In the genomic region with DNA sequence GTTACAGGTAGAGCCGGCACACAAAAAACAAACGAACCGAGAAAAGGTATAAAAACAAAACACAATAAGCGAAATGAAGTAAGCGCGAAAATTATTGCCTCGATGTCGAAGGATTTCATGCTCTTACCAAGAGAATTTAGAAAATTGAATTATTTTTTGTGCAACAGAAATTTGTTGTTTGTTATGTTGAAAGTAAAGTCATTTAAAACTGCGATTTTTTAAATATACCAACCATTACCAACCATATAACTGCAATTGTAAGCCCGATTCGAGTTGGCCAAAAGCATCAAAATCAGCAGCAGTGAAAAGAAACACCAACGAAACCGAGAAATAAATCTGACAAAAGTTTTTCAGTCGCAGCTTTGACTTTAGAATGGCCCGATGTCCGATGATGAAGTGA, we compare ENCODE assay signal across 3 fruit fly cellular contexts.
A peak's percentile ranks its signal among the peaks of the same experiment; 100 is the strongest.
TF ChIP-seq lines count a peak whose summit lies in the region.

No protein-coding gene starts in this region.

TF ChIP-seq in whole organism, prepupa, 60 proteins besides CTCF, POLR2A, EP300 and RAD21:
- peak; percentile 25 for TF ChIP-seq Eip93F (GFP tag; optimal IDR thresholded peaks at IDR 0.05; lab: Kevin White, UChicago)
- peak; percentile 33 for TF ChIP-seq Ets21C (GFP tag; optimal IDR thresholded peaks at IDR 0.05; lab: Kevin White, UChicago)
- TF ChIP-seq OdsH (GFP tag; optimal IDR thresholded peaks at IDR 0.05; lab: Kevin White, UChicago): peak; percentile 32
- peak; percentile 20 for TF ChIP-seq CG34406 (GFP tag; optimal IDR thresholded peaks at IDR 0.05; lab: Kevin White, UChicago)
- TF ChIP-seq Hr38 (GFP tag; optimal IDR thresholded peaks at IDR 0.05; lab: Kevin White, UChicago): no peak
- TF ChIP-seq CG1621 (tag; optimal IDR thresholded peaks at IDR 0.05; lab: Kevin White, UChicago): no peak
- TF ChIP-seq Sox14 (GFP tag; optimal IDR thresholded peaks at IDR 0.05; lab: Kevin White, UChicago): no peak
- TF ChIP-seq CG6854 (GFP tag; optimal IDR thresholded peaks at IDR 0.05; lab: Kevin White, UChicago): no peak
- peak; percentile 28 for TF ChIP-seq vri (GFP tag; optimal IDR thresholded peaks at IDR 0.05; lab: Kevin White, UChicago)
- TF ChIP-seq Sox15 (GFP tag; optimal IDR thresholded peaks at IDR 0.05; lab: Kevin White, UChicago): peak; percentile 2
- TF ChIP-seq Eip78C (GFP tag; lab: Kevin White, UChicago): peak; percentile 76
- TF ChIP-seq dac (GFP tag; optimal IDR thresholded peaks at IDR 0.05; lab: Kevin White, UChicago): no peak
- peak; percentile 28 for TF ChIP-seq CG31627 (GFP tag; optimal IDR thresholded peaks at IDR 0.05; lab: Kevin White, UChicago)
- TF ChIP-seq ss (GFP tag; optimal IDR thresholded peaks at IDR 0.05; lab: Kevin White, UChicago): no peak
- no peak for TF ChIP-seq Ets96B (tag; optimal IDR thresholded peaks at IDR 0.05; lab: Kevin White, UChicago)
- TF ChIP-seq CG8632 (GFP tag; optimal IDR thresholded peaks at IDR 0.05; lab: Kevin White, UChicago): no peak
- TF ChIP-seq cyc (GFP tag; optimal IDR thresholded peaks at IDR 0.05; lab: Kevin White, UChicago): peak; percentile 27
- peak; percentile 11 for TF ChIP-seq Eip75B (GFP tag; optimal IDR thresholded peaks at IDR 0.05; lab: Kevin White, UChicago)
- peak; percentile 59 for TF ChIP-seq Met (GFP tag; optimal IDR thresholded peaks at IDR 0.05; lab: Kevin White, UChicago)
- TF ChIP-seq esn (GFP tag; optimal IDR thresholded peaks at IDR 0.05; lab: Kevin White, UChicago): peak; percentile 58
- peak; percentile 63 for TF ChIP-seq lz (GFP tag; optimal IDR thresholded peaks at IDR 0.05; lab: Kevin White, UChicago)
- TF ChIP-seq Smox (GFP tag; optimal IDR thresholded peaks at IDR 0.05; lab: Kevin White, UChicago): peak; percentile 17
- TF ChIP-seq Hr39 (GFP tag; optimal IDR thresholded peaks at IDR 0.05; lab: Kevin White, UChicago): peak; percentile 57
- peak; percentile 22 for TF ChIP-seq Blimp-1 (GFP tag; optimal IDR thresholded peaks at IDR 0.05; lab: Kevin White, UChicago)
- TF ChIP-seq Sox102F (GFP tag; optimal IDR thresholded peaks at IDR 0.05; lab: Kevin White, UChicago): peak; percentile 54
- peak; percentile 47 for TF ChIP-seq topi (GFP tag; optimal IDR thresholded peaks at IDR 0.05; lab: Kevin White, UChicago)
- peak; percentile 6 for TF ChIP-seq acj6 (GFP tag; optimal IDR thresholded peaks at IDR 0.05; lab: Kevin White, UChicago)
- TF ChIP-seq pdm3 (GFP tag; optimal IDR thresholded peaks at IDR 0.05; lab: Kevin White, UChicago): no peak
- TF ChIP-seq svp (GFP tag; lab: Kevin White, UChicago): peak; percentile 84
- TF ChIP-seq CG6792 (GFP tag; optimal IDR thresholded peaks at IDR 0.05; lab: Kevin White, UChicago): peak; percentile 23

TF ChIP-seq in whole organism, pupa, 21 proteins besides CTCF, POLR2A, EP300 and RAD21:
- no peak for TF ChIP-seq CG10348 (GFP tag; IDR thresholded peaks at IDR 0.05; lab: Robert Waterston, UW)
- TF ChIP-seq Snoo (tag; optimal IDR thresholded peaks at IDR 0.05; lab: Kevin White, UChicago): peak; percentile 39
- TF ChIP-seq fd96Ca (GFP tag; IDR thresholded peaks at IDR 0.05; lab: Robert Waterston, UW): no peak
- no peak for TF ChIP-seq CG9948 (tag; optimal IDR thresholded peaks at IDR 0.05; lab: Kevin White, UChicago)

TF ChIP-seq in whole organism, wandering third instar larva, 38 proteins besides CTCF, POLR2A, EP300 and RAD21:
- no peak for TF ChIP-seq Mio (GFP tag; optimal IDR thresholded peaks at IDR 0.05; lab: Kevin White, UChicago)
- TF ChIP-seq Rel (GFP tag; optimal IDR thresholded peaks at IDR 0.05; lab: Kevin White, UChicago): no peak
- TF ChIP-seq Rel (tag; optimal IDR thresholded peaks at IDR 0.05; lab: Kevin White, UChicago): no peak
- no peak for TF ChIP-seq CrebA (GFP tag; optimal IDR thresholded peaks at IDR 0.05; lab: Kevin White, UChicago; ENCODE audit: borderline replicate concordance)
- no peak for TF ChIP-seq Vsx2 (GFP tag; optimal IDR thresholded peaks at IDR 0.05; lab: Kevin White, UChicago; ENCODE audit: partially characterized antibody)
- peak in 1 of 2 experiments; percentile 28 for TF ChIP-seq foxo (GFP tag; optimal IDR thresholded peaks at IDR 0.05; lab: Kevin White, UChicago)
- TF ChIP-seq Abd-B (GFP tag; optimal IDR thresholded peaks at IDR 0.05; lab: Kevin White, UChicago): no peak
- TF ChIP-seq OdsH (GFP tag; optimal IDR thresholded peaks at IDR 0.05; lab: Kevin White, UChicago): peak; percentile 30
- TF ChIP-seq Myc (optimal IDR thresholded peaks at IDR 0.05; lab: Kevin White, UChicago): no peak
- TF ChIP-seq tai (GFP tag; optimal IDR thresholded peaks at IDR 0.05; lab: Kevin White, UChicago): no peak
- TF ChIP-seq CG32264 (GFP tag; optimal IDR thresholded peaks at IDR 0.05; lab: Kevin White, UChicago): no peak
- TF ChIP-seq fru (GFP tag; optimal IDR thresholded peaks at IDR 0.05; lab: Kevin White, UChicago): peak; percentile 52
- TF ChIP-seq Jra (GFP tag; optimal IDR thresholded peaks at IDR 0.05; lab: Kevin White, UChicago): no peak
- TF ChIP-seq h (GFP tag; optimal IDR thresholded peaks at IDR 0.05; lab: Kevin White, UChicago): peak; percentile 41
- no peak for TF ChIP-seq Dif (GFP tag; optimal IDR thresholded peaks at IDR 0.05; lab: Kevin White, UChicago; ENCODE audit: partially characterized antibody)
- no peak for TF ChIP-seq Dfd (GFP tag; optimal IDR thresholded peaks at IDR 0.05; lab: Kevin White, UChicago)
- peak; percentile 18 for TF ChIP-seq br (GFP tag; optimal IDR thresholded peaks at IDR 0.05; lab: Kevin White, UChicago)
- TF ChIP-seq Sp1 (GFP tag; optimal IDR thresholded peaks at IDR 0.05; lab: Kevin White, UChicago): peak; percentile 69
- peak; percentile 31 for TF ChIP-seq woc (GFP tag; optimal IDR thresholded peaks at IDR 0.05; lab: Kevin White, UChicago)
- no peak for TF ChIP-seq Hr78 (GFP tag; optimal IDR thresholded peaks at IDR 0.05; lab: Kevin White, UChicago)
- TF ChIP-seq usp (GFP tag; optimal IDR thresholded peaks at IDR 0.05; lab: Kevin White, UChicago): no peak
- TF ChIP-seq jim (GFP tag; optimal IDR thresholded peaks at IDR 0.05; lab: Kevin White, UChicago): no peak
- no peak for TF ChIP-seq brk (GFP tag; optimal IDR thresholded peaks at IDR 0.05; lab: Kevin White, UChicago)
- TF ChIP-seq dsf (GFP tag; optimal IDR thresholded peaks at IDR 0.05; lab: Kevin White, UChicago; ENCODE audit: borderline replicate concordance): no peak
- peak; percentile 41 for TF ChIP-seq ey (GFP tag; optimal IDR thresholded peaks at IDR 0.05; lab: Kevin White, UChicago)
- TF ChIP-seq lola (GFP tag; optimal IDR thresholded peaks at IDR 0.05; lab: Kevin White, UChicago): no peak
- TF ChIP-seq sage (GFP tag; optimal IDR thresholded peaks at IDR 0.05; lab: Kevin White, UChicago): no peak
- no peak for TF ChIP-seq CG9705 (GFP tag; optimal IDR thresholded peaks at IDR 0.05; lab: Kevin White, UChicago)
- peak; percentile 36 for TF ChIP-seq psq (GFP tag; optimal IDR thresholded peaks at IDR 0.05; lab: Kevin White, UChicago)
- no peak for TF ChIP-seq GATAd (GFP tag; optimal IDR thresholded peaks at IDR 0.05; lab: Kevin White, UChicago)
- TF ChIP-seq Hnf4 (GFP tag; optimal IDR thresholded peaks at IDR 0.05; lab: Kevin White, UChicago): no peak
- TF ChIP-seq sv (GFP tag; optimal IDR thresholded peaks at IDR 0.05; lab: Kevin White, UChicago): no peak
- TF ChIP-seq N (GFP tag; optimal IDR thresholded peaks at IDR 0.05; lab: Kevin White, UChicago): no peak
- peak; percentile 25 for TF ChIP-seq dmrt93B (GFP tag; optimal IDR thresholded peaks at IDR 0.05; lab: Kevin White, UChicago)
- peak; percentile 20 for TF ChIP-seq rgr (GFP tag; optimal IDR thresholded peaks at IDR 0.05; lab: Kevin White, UChicago)
- no peak for TF ChIP-seq dl (GFP tag; optimal IDR thresholded peaks at IDR 0.05; lab: Kevin White, UChicago; ENCODE audit: insufficient read depth in 1 of 2, partially characterized antibody in 2 of 2)
- no peak for TF ChIP-seq Hr83 (GFP tag; optimal IDR thresholded peaks at IDR 0.05; lab: Kevin White, UChicago; ENCODE audit: poor library complexity, severe bottlenecking)
- no peak for TF ChIP-seq pan (optimal IDR thresholded peaks at IDR 0.05; lab: Kevin White, UChicago)
- peak; percentile 57 for TF ChIP-seq HLH106 (tag; optimal IDR thresholded peaks at IDR 0.05; lab: Kevin White, UChicago)
